Worm (Caenorhabditis elegans): ENCODE results near the gene rom-2.

DNA sequence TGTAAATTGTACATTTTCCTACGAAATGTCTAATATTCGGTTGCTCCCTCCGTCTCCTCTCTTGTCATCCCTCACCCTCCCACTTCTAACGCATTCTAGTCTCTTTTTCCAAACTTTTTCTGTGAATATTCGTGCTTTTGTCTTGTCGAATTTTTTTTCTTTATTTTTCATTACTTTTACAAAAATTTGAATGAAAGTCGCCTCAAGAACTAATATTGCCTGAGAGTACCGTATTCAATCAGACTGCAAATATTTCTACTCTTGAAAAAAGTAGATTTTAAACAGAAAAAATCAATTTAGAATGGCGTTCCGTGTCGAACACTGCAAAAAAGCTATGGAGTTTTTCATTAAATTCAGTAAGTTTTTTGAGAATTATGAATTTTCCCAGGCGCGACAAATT is 39.2 kb downstream of the rom-2 start, which contains the start of gene ZK1098.11:
- TF ChIP-seq scrt-1 (GFP tag; IDR thresholded peaks at IDR 0.05) (no peak), B0310.2 (tag; optimal IDR thresholded peaks at IDR 0.05) (no peak), flt-1 (GFP tag; IDR thresholded peaks at IDR 0.05) (no peak), sea-1 (GFP tag; conservative IDR thresholded peaks at IDR 0.05) (no peak)

Measured in whole organism, early embryonic.